Worm (Caenorhabditis elegans): ENCODE results near the gene Y57G11C.46.
"Not testable (repeated sequence)": the region's sequence is repeated elsewhere in the genome, so short reads cannot be mapped to it uniquely, and the experiment has no call there.

DNA sequence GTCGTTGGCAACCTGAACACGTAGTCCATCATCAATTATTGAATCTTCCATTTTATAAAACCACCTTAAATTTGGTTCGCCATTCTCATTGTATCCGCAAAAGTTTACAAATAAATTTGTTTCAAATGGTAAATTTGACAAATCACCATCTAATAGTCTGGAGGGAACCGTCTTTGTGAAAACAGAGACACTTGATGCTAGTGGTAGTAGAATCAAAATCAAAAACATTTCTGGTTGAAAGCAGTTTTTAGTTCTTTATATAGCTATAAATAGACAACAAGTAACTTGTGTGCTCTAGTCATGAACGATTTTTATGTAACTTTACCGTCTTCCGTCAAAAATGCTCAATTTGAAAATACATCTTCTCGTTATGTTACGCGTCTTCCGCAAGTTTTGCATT lies 26.9 kb upstream of the Y57G11C.46 start, which contains the start of gene Y57G11C.20:
- not testable (repeated sequence) for TF ChIP-seq dmd-8 (GFP tag; IDR thresholded peaks at IDR 0.05); nhr-11 (tag; optimal IDR thresholded peaks at IDR 0.05); nhr-10 (tag; optimal IDR thresholded peaks at IDR 0.05); fos-1 (tag; optimal IDR thresholded peaks at IDR 0.05); jun-1 (tag; optimal IDR thresholded peaks at IDR 0.05); set-16 (GFP tag; IDR thresholded peaks at IDR 0.05)
